Worm (Caenorhabditis elegans): Measurements from ENCODE around the gene ZC443.2.

ZC443.2 gene

ce11 chrV:12811126-12811525 lies at the start of gene ZC443.2:
ZC443.2 (minus strand) TSS chrV:12811192.
- TF ChIP-seq ces-1 (GFP tag; optimal IDR thresholded peaks at IDR 0.05), result no peak
- TF ChIP-seq nhr-71 (tag; optimal IDR thresholded peaks at IDR 0.05), result no peak
- TF ChIP-seq jun-1 (tag; optimal IDR thresholded peaks at IDR 0.05), result no peak
- TF ChIP-seq unc-130 (tag; optimal IDR thresholded peaks at IDR 0.05), result no peak
- TF ChIP-seq lin-35 (GFP tag; optimal IDR thresholded peaks at IDR 0.05), result no peak
- no peak for TF ChIP-seq sup-37 (GFP tag; optimal IDR thresholded peaks at IDR 0.05)
- no peak for TF ChIP-seq hlh-17 (GFP tag; optimal IDR thresholded peaks at IDR 0.05; ENCODE audit: borderline replicate concordance)
- no peak for TF ChIP-seq elt-3 (tag; optimal IDR thresholded peaks at IDR 0.05)
- TF ChIP-seq lir-3 (tag; optimal IDR thresholded peaks at IDR 0.05; ENCODE audit: poor library complexity), result no peak
- no peak for TF ChIP-seq fkh-10 (GFP tag; optimal IDR thresholded peaks at IDR 0.05)

- TF ChIP-seq zag-1 (tag; optimal IDR thresholded peaks at IDR 0.05) (no peak), C04F5.9 (tag; optimal IDR thresholded peaks at IDR 0.05) (no peak), mef-2 (tag; optimal IDR thresholded peaks at IDR 0.05) (no peak)
These were observed 48.2 kb upstream of the ZC443.2 start, which contains the start of gene anp-1 for ce11 chrV:12859144-12859543. anp-1 (plus strand) TSS chrV:12859444.

ce11 chrV:12854766-12855165 lies 43.8 kb upstream of the ZC443.2 start, which contains the start of gene C44H9.7:
C44H9.7 (minus strand) TSS chrV:12854866.
- peak; percentile 5 for TF ChIP-seq elt-2 (tag; optimal IDR thresholded peaks at IDR 0.05)
- TF ChIP-seq egl-13 (tag; optimal IDR thresholded peaks at IDR 0.05), result no peak

ce11 chrV:12852355-12852754 lies 41.4 kb upstream of the ZC443.2 start:
- TF ChIP-seq irx-1 (tag; optimal IDR thresholded peaks at IDR 0.05) (no peak), elt-2 (tag; optimal IDR thresholded peaks at IDR 0.05) (peak; percentile 49), pax-3 (tag; optimal IDR thresholded peaks at IDR 0.05) (peak; percentile 20)

- TF ChIP-seq snu-23 (GFP tag; optimal IDR thresholded peaks at IDR 0.05), result no peak
- TF ChIP-seq ceh-63 (GFP tag; optimal IDR thresholded peaks at IDR 0.05), result no peak
- no peak for TF ChIP-seq nhr-20 (tag; optimal IDR thresholded peaks at IDR 0.05)
- TF ChIP-seq nhr-11 (tag; optimal IDR thresholded peaks at IDR 0.05), result no peak
- TF ChIP-seq C04F5.9 (tag; optimal IDR thresholded peaks at IDR 0.05), result no peak
These were observed 38.7 kb upstream of the ZC443.2 start, which contains the start of gene C44H9.5 for ce11 chrV:12849736-12850135. C44H9.5 (minus strand) TSS chrV:12849864.

ce11 chrV:12845247-12845646 lies 34.3 kb upstream of the ZC443.2 start, which contains the start of gene C44H9.6:
C44H9.6 (minus strand) TSS chrV:12845347.
- no peak for TF ChIP-seq egl-13 (tag; optimal IDR thresholded peaks at IDR 0.05)
- no peak for TF ChIP-seq efl-1 (optimal IDR thresholded peaks at IDR 0.05)
- TF ChIP-seq efl-1 (GFP tag; optimal IDR thresholded peaks at IDR 0.05 in 1 of 2), result peak in 1 of 2 experiments; percentile 67
- TF ChIP-seq ceh-88 (GFP tag; IDR thresholded peaks at IDR 0.05), result no peak
- no peak for TF ChIP-seq mef-2 (tag; optimal IDR thresholded peaks at IDR 0.05)
- no peak for TF ChIP-seq fkh-10 (GFP tag; optimal IDR thresholded peaks at IDR 0.05)
- TF ChIP-seq egl-27 (tag; optimal IDR thresholded peaks at IDR 0.05), result no peak

ce11 chrV:12844748-12845147 lies 33.8 kb upstream of the ZC443.2 start:
- TF ChIP-seq nhr-19 (GFP tag; conservative IDR thresholded peaks at IDR 0.05), result no peak
- no peak for TF ChIP-seq swsn-7 (tag; optimal IDR thresholded peaks at IDR 0.05)
- no peak for TF ChIP-seq lin-13 (GFP tag; optimal IDR thresholded peaks at IDR 0.05)
- no peak for TF ChIP-seq unc-30 (tag; optimal IDR thresholded peaks at IDR 0.05)
- no peak for TF ChIP-seq hpl-2 (GFP tag; optimal IDR thresholded peaks at IDR 0.05)
- TF ChIP-seq aly-2 (tag; optimal IDR thresholded peaks at IDR 0.05), result no peak
- TF ChIP-seq ceh-82 (tag; optimal IDR thresholded peaks at IDR 0.05), result no peak
- TF ChIP-seq ztf-4 (tag; optimal IDR thresholded peaks at IDR 0.05), result no peak

Measured in whole organism, L1 larva.